Worm (Caenorhabditis elegans): ENCODE data around the gene F39F10.5.
"Not testable (repeated sequence)": the region's sequence is repeated elsewhere in the genome, so short reads cannot be mapped to it uniquely, and the experiment has no call there.

The F39F10.5 gene

DNA sequence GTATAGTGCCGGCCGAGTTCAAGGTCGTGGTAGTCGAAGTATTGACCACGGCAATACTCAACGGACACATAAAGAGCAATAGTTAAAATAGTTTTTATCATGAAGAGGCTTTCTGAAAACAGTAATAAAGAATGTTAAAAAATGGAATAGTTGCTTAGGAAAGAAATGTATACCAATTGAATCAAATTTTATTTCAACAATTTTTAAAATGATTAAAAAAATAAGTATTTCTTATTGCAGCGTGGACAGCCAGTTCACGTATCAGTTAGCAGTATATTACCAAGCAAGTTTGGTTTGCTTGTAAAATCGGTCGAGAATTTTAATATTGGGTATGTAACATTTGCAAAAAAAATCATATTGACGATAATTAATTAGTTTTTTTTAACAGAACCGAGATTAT is at the start of gene F39F10.5:
TSS of gene F39F10.5 (minus strand) at position 101 of the 400 bp plus-strand sequence.
- not testable (repeated sequence) for TF ChIP-seq cog-1 (tag; optimal IDR thresholded peaks at IDR 0.05); med-1 (GFP tag; optimal IDR thresholded peaks at IDR 0.05; ENCODE audit: insufficient read depth); T22C8.4 (GFP tag; IDR thresholded peaks at IDR 0.05)

DNA sequence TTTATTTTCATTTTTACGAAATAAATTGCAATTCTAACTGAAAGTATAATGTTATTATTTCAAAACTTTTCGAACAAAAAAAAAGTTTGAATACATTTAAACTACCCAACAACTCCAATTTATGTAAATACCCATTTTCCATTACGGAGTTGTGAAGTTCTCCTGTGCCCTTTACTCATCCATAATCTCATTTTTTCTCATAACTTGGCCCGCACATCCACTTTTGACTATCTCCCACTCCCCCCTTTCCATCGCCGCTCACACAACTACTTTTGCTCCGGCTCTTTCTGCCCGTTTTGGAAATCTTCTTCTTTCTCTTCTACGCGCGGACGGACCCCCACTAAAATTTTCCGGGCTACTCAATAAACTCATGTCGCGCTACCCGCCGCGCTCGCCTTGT is 49.1 kb upstream of the F39F10.5 start:
- TF ChIP-seq klf-2 (GFP tag; conservative IDR thresholded peaks at IDR 0.05) (no peak), cog-1 (tag; optimal IDR thresholded peaks at IDR 0.05) (no peak), ztf-23 (GFP tag; IDR thresholded peaks at IDR 0.05) (no peak), T22C8.4 (GFP tag; IDR thresholded peaks at IDR 0.05) (no peak), ref-1 (GFP tag; conservative IDR thresholded peaks at IDR 0.05) (no peak), ztf-29 (GFP tag; IDR thresholded peaks at IDR 0.05) (no peak), flt-1 (GFP tag; IDR thresholded peaks at IDR 0.05) (no peak)

DNA sequence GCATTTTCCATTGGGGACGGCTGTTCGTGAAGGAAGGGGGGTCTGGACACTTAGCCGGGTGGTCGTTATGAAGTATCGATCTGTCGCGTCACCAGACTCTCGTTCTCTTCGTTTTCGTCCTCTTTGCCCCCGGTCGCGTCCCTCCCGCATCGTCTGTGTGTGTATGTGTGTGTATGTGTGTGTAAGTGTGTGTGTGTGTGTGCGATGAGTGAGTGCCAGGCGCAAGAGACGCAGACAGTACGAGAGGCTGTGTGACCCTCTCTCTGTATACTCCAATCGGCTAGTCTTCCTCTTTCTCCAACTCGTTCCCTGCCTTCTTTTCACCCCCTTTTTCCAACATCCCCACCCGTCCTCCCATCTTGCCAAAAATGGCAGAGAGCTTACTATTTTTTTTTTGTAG is 47.8 kb upstream of the F39F10.5 start:
- TF ChIP-seq flt-1 (GFP tag; IDR thresholded peaks at IDR 0.05) (peak; percentile 82), ztf-23 (GFP tag; IDR thresholded peaks at IDR 0.05) (peak; percentile 72), tab-1 (GFP tag; IDR thresholded peaks at IDR 0.05) (no peak), ztf-29 (GFP tag; IDR thresholded peaks at IDR 0.05) (no peak), ref-1 (GFP tag; conservative IDR thresholded peaks at IDR 0.05) (no peak), klf-2 (GFP tag; conservative IDR thresholded peaks at IDR 0.05) (no peak), cog-1 (tag; optimal IDR thresholded peaks at IDR 0.05) (peak; percentile 89), T22C8.4 (GFP tag; IDR thresholded peaks at IDR 0.05) (peak; percentile 81), med-1 (GFP tag; optimal IDR thresholded peaks at IDR 0.05; ENCODE audit: insufficient read depth) (no peak)

DNA sequence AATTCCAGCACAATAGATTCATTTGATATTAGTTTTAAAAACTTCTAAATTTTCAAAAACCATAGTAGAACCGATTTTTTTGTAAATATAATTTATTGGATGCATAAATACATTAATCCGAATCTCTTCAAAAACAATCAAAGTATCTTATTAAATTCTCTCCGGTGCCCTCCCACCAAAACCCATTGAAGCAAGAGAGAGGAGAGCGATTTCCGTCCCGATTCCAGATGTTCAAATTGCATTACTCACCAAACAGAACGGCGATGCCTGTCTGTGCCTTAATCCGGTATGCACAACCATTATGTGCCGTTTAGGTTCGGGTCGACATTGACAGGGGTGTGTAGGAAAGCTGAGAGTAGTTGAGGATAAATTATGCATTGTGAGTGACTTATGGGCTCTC is 46.8 kb upstream of the F39F10.5 start:
- TF ChIP-seq klf-2 (GFP tag; conservative IDR thresholded peaks at IDR 0.05) (no peak), ref-1 (GFP tag; conservative IDR thresholded peaks at IDR 0.05) (no peak), T22C8.4 (GFP tag; IDR thresholded peaks at IDR 0.05) (no peak), tab-1 (GFP tag; IDR thresholded peaks at IDR 0.05) (no peak), cog-1 (tag; optimal IDR thresholded peaks at IDR 0.05) (no peak), flt-1 (GFP tag; IDR thresholded peaks at IDR 0.05) (no peak), med-1 (GFP tag; optimal IDR thresholded peaks at IDR 0.05; ENCODE audit: insufficient read depth) (no peak), ztf-23 (GFP tag; IDR thresholded peaks at IDR 0.05) (no peak), ztf-29 (GFP tag; IDR thresholded peaks at IDR 0.05) (no peak)

DNA sequence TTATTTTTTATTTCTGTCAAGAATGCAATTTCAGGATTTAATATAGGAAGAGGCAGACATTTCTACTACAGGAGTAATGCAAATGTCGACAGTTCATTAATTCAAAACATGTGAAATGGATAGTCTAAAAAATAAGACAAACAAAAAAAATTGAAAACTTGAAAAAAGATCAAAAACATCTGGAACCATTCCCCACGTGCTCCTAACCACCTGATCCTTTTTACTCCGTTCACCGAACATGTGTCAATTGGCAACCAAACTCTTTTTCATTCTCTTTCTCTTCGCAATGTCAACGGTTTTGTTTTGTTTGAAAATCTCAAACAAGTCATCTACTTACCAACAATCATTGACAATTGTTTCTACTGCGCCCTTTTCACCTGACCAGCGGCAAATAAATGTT is 44.4 kb upstream of the F39F10.5 start:
- TF ChIP-seq med-1 (GFP tag; optimal IDR thresholded peaks at IDR 0.05; ENCODE audit: insufficient read depth), result no peak
- TF ChIP-seq ztf-23 (GFP tag; IDR thresholded peaks at IDR 0.05), result no peak
- TF ChIP-seq flt-1 (GFP tag; IDR thresholded peaks at IDR 0.05), result no peak
- no peak for TF ChIP-seq ref-1 (GFP tag; conservative IDR thresholded peaks at IDR 0.05)
- TF ChIP-seq tab-1 (GFP tag; IDR thresholded peaks at IDR 0.05), result no peak
- no peak for TF ChIP-seq ztf-29 (GFP tag; IDR thresholded peaks at IDR 0.05)
- TF ChIP-seq T22C8.4 (GFP tag; IDR thresholded peaks at IDR 0.05), result no peak
- no peak for TF ChIP-seq cog-1 (tag; optimal IDR thresholded peaks at IDR 0.05)
- TF ChIP-seq klf-2 (GFP tag; conservative IDR thresholded peaks at IDR 0.05), result no peak

DNA sequence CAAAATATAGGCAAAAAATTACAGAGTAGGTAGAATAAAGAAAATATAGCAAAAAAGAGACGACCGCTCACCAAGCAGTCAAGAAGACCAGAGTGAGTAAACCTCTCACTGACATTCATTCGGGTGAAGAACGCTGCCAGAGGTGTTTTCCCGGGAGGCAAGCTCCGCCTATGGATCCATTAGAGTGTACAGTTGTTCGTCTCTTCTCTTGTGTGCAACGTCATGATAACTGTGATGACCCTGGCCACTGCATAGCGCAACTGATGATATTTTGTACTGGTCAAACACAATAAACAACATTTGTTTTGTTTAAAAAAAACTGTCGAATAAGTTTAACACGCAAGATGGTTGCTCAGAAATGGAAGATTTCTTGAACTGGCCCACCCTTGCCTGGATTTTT is 39.3 kb upstream of the F39F10.5 start, which contains the start of gene F52G3.8:
TSS of gene F52G3.8 (minus strand) at position 101 of the 400 bp plus-strand sequence.
- TF ChIP-seq cog-1 (tag; optimal IDR thresholded peaks at IDR 0.05), result no peak
- TF ChIP-seq flt-1 (GFP tag; IDR thresholded peaks at IDR 0.05), result no peak
- TF ChIP-seq med-1 (GFP tag; optimal IDR thresholded peaks at IDR 0.05; ENCODE audit: insufficient read depth), result no peak
- TF ChIP-seq ztf-23 (GFP tag; IDR thresholded peaks at IDR 0.05), result no peak
- TF ChIP-seq ztf-29 (GFP tag; IDR thresholded peaks at IDR 0.05), result no peak
- TF ChIP-seq tab-1 (GFP tag; IDR thresholded peaks at IDR 0.05), result no peak
- TF ChIP-seq ref-1 (GFP tag; conservative IDR thresholded peaks at IDR 0.05), result no peak
- TF ChIP-seq klf-2 (GFP tag; conservative IDR thresholded peaks at IDR 0.05), result no peak
- no peak for TF ChIP-seq T22C8.4 (GFP tag; IDR thresholded peaks at IDR 0.05)

DNA sequence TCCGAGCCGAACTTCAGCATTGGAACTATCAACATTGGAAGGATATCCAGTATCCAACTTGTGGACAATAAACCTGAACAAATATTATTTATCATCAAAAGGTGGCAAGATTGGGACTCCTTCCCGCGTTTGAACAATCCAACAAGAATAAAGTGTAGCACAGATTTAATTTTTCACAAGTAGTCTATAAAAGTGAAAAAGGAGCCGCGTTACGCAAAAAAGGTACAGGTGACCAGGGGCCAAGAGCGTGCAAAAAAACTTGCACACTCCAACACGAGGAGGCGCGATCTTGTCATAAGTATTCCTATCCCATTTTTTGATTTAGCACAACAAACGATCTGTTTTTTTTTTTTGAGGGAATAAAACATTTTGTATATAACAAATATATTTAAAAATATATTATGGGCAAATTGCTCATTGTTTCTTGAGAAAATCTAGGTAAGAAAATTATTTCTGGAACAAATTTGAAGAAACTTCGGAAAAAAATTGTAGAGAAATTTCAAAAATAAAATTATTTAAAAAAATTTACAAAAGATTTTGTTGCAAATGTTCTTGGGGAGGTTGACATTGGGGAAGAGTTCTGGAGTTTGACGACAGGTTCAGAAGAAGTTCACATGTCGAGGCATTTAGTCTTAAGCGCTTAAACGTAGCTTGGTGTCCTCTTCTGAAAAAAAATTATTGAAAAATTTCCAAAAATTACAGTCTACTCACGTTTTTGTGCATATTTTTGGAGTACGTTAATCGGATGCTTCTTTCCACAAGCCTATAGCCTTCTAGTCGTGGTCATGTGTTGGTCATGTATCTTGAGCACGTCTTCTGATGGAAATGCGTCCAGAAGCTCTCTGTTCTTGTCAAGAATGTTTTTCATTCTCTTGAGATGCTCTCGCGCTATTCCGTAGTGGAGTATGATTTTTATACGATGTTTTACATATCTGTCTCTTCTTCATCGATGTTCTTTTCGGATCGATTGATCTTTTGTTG is 30.7 kb upstream of the F39F10.5 start:
- TF ChIP-seq ztf-23 (GFP tag; IDR thresholded peaks at IDR 0.05) (peak; percentile 58; the same call in 1 of the 2 replicates), klf-2 (GFP tag; conservative IDR thresholded peaks at IDR 0.05) (0 out of 2 replicates have a peak, but pooled peaks have one; percentile 28), cog-1 (tag; optimal IDR thresholded peaks at IDR 0.05) (no peak), T22C8.4 (GFP tag; IDR thresholded peaks at IDR 0.05) (no peak), flt-1 (GFP tag; IDR thresholded peaks at IDR 0.05) (peak; percentile 63), ref-1 (GFP tag; conservative IDR thresholded peaks at IDR 0.05) (peak; percentile 16; the same call in 1 of the 2 replicates), ztf-29 (GFP tag; IDR thresholded peaks at IDR 0.05) (no peak), med-1 (GFP tag; optimal IDR thresholded peaks at IDR 0.05; ENCODE audit: insufficient read depth) (no peak), tab-1 (GFP tag; IDR thresholded peaks at IDR 0.05) (peak; percentile 48; the same call in 1 of the 2 replicates)

DNA sequence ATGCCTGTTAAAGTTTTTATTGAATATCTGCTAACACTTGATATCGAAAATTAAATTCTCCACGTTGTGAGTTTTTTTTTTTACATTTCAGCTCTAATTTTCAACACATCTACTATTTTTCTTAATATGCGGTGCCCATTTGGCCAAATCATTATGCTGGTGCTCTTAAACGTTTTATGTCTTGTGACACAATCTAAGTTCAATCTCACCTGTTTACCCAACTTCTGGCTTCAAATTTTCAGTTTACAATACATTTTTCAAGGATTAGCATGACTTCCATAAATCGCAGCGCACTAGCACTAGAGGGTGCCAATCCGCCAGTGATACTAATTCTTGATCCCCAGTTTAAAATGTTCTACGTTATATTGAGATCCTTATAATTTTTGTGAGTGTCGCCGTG is 28.7 kb upstream of the F39F10.5 start:
- TF ChIP-seq flt-1 (GFP tag; IDR thresholded peaks at IDR 0.05) (no peak), cog-1 (tag; optimal IDR thresholded peaks at IDR 0.05) (no peak), ref-1 (GFP tag; conservative IDR thresholded peaks at IDR 0.05) (no peak), klf-2 (GFP tag; conservative IDR thresholded peaks at IDR 0.05) (no peak), med-1 (GFP tag; optimal IDR thresholded peaks at IDR 0.05; ENCODE audit: insufficient read depth) (no peak), ztf-29 (GFP tag; IDR thresholded peaks at IDR 0.05) (no peak), T22C8.4 (GFP tag; IDR thresholded peaks at IDR 0.05) (no peak)

DNA sequence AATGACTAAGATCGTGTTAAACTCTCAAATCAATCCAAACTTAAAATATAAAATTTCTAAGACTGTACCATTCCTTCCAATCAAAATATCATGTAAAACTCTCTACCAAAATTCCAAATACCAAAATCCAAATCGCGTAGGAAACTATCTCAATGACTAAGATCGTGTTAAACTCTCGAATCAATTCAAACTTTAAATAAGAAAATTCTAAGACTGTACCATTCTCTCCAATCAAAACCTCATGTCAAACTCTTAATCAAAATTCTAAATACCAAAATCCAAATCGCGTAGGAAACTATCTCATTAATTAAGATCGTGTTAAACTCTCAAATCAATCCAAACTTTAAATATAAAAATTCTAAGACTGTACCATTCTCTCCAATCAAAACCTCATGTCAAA is 24.4 kb upstream of the F39F10.5 start:
- TF ChIP-seq flt-1 (GFP tag; IDR thresholded peaks at IDR 0.05), result peak; percentile 68
- peak; percentile 45; the same call in 1 of the 2 replicates for TF ChIP-seq ztf-29 (GFP tag; IDR thresholded peaks at IDR 0.05)
- TF ChIP-seq T22C8.4 (GFP tag; IDR thresholded peaks at IDR 0.05), result 0 out of 2 replicates have a peak, but pooled peaks have one; percentile 21

Measured in whole organism, midembryonic.